Fruit fly (Drosophila melanogaster) whole organism, embryonic: ENCODE measurements around the gene dgt6.

ENCODE experiments used
- Awh ChIP-seq: fragments of 200-800 bp; sonication (Bioruptor generic); IDR thresholded peaks from 2 replicates; pipeline ENCODE4, ENCODE4 v1.3.6; 2022; ENCODE audit warnings: missing biosample characterization, missing genetic modification characterization
- Bgb ChIP-seq: fragments of 200-800 bp; sonication (Bioruptor generic); IDR thresholded peaks from 2 replicates; pipeline ENCODE4 v1.3.6; 2022; ENCODE audit warnings: missing biosample characterization, missing genetic modification characterization; ENCODE audit not compliant: partially characterized antibody
- Blimp-1 ChIP-seq: fragments of 200-800 bp; sonication (Bioruptor generic); optimal IDR thresholded peaks from 3 replicates; lab custom pipeline; 2018; ENCODE audit warnings: missing biosample characterization, missing genetic modification characterization, mild to moderate bottlenecking, moderate library complexity, missing genetic modification reagents
- CG1024 ChIP-seq: fragments of 200-800 bp; sonication (Bioruptor generic); IDR thresholded peaks from 2 replicates; pipeline ENCODE4 v1.3.6; 2022; ENCODE audit warnings: missing biosample characterization, missing genetic modification characterization
- CG11247 ChIP-seq: fragments of 200-800 bp; sonication (Bioruptor generic); IDR thresholded peaks from 2 replicates; pipeline ENCODE4 v1.3.6; 2022; ENCODE audit warnings: missing biosample characterization, missing genetic modification characterization
- CG14667 ChIP-seq: fragments of 200-800 bp; sonication (Bioruptor generic); IDR thresholded peaks from 2 replicates; pipeline ENCODE4 v1.3.6; 2022; ENCODE audit warnings: missing biosample characterization, missing genetic modification characterization
- CG1529 ChIP-seq: fragments of 200-800 bp; sonication (Bioruptor generic); optimal IDR thresholded peaks from 3 replicates; lab custom pipeline; 2018; ENCODE audit warnings: missing biosample characterization, missing genetic modification characterization
- CG15479 ChIP-seq: fragments of 200-800 bp; sonication (Bioruptor generic); optimal IDR thresholded peaks from 3 replicates; lab custom pipeline; 2019; ENCODE audit warnings: missing biosample characterization, mild to moderate bottlenecking, missing genetic modification characterization, moderate library complexity
- CG15601 ChIP-seq: fragments of 200-800 bp; sonication (Bioruptor generic); optimal IDR thresholded peaks from 3 replicates; lab custom pipeline; 2019; ENCODE audit warnings: missing biosample characterization, mild to moderate bottlenecking, missing genetic modification characterization, moderate library complexity
- CG17361 ChIP-seq: fragments of 200-800 bp; sonication (Bioruptor generic); IDR thresholded peaks from 3 replicates; pipeline ENCODE4 v1.3.6; 2022; ENCODE audit warnings: missing biosample characterization, missing genetic modification characterization
- CG18262 ChIP-seq: fragments of 200-800 bp; optimal IDR thresholded peaks from 3 replicates; lab custom pipeline; 2019; ENCODE audit warnings: missing biosample characterization, mild to moderate bottlenecking, missing genetic modification characterization, moderate library complexity
- CG1832 ChIP-seq: fragments of 200-800 bp; sonication (Bioruptor generic); optimal IDR thresholded peaks from 2 replicates; lab custom pipeline; 2017; ENCODE audit warnings: missing biosample characterization, mild to moderate bottlenecking, missing genetic modification characterization, inconsistent platforms
- CG5245 ChIP-seq: fragments of 200-800 bp; sonication (Bioruptor generic); optimal IDR thresholded peaks from 3 replicates; lab custom pipeline; 2016; ENCODE audit warnings: missing biosample characterization, missing genetic modification characterization
- CG6813 ChIP-seq: fragments of 200-800 bp; sonication (Bioruptor generic); optimal IDR thresholded peaks from 2 replicates; lab custom pipeline; 2017; ENCODE audit warnings: missing biosample characterization, missing genetic modification characterization, mild to moderate bottlenecking, moderate library complexity, missing genetic modification reagents
- CG7987 ChIP-seq: fragments of 200-800 bp; sonication (Bioruptor generic); optimal IDR thresholded peaks from 2 replicates; lab custom pipeline; 2018; ENCODE audit warnings: missing biosample characterization, mild to moderate bottlenecking, missing genetic modification characterization, moderate library complexity
- CG9609 ChIP-seq: fragments of 200-800 bp; sonication (Bioruptor generic); optimal IDR thresholded peaks from 3 replicates; lab custom pipeline; 2016; ENCODE audit warnings: missing biosample characterization, missing genetic modification characterization
- CHES-1-like ChIP-seq: fragments of 200-800 bp; sonication (Bioruptor generic); optimal IDR thresholded peaks from 2 replicates; lab custom pipeline; 2016; ENCODE audit warnings: missing biosample characterization, missing genetic modification characterization
- Dip2 ChIP-seq: fragments of 200-800 bp; sonication (Bioruptor generic); IDR thresholded peaks from 2 replicates; pipeline ENCODE4 v1.3.6; 2022; ENCODE audit warnings: missing biosample characterization, missing genetic modification characterization
- Fer1 ChIP-seq: fragments of 200-800 bp; sonication (Bioruptor generic); optimal IDR thresholded peaks from 2 replicates; lab custom pipeline; 2017; ENCODE audit warnings: missing biosample characterization, mild to moderate bottlenecking, missing genetic modification characterization
- HLH54F ChIP-seq: fragments of 200-800 bp; sonication (Bioruptor generic); optimal IDR thresholded peaks from 3 replicates; lab custom pipeline; 2016; ENCODE audit warnings: missing biosample characterization, missing genetic modification characterization
- HmgD ChIP-seq: fragments of 200-800 bp; sonication (Bioruptor generic); optimal IDR thresholded peaks from 3 replicates; lab custom pipeline; 2016; ENCODE audit warnings: missing biosample characterization, missing genetic modification characterization
- Lhr ChIP-seq: fragments of 200-800 bp; sonication (Bioruptor generic); optimal IDR thresholded peaks from 3 replicates; lab custom pipeline; 2017; ENCODE audit warnings: mild to moderate bottlenecking, missing biosample characterization, missing genetic modification reagents, missing genetic modification characterization
- NFAT ChIP-seq: fragments of 200-800 bp; sonication (Bioruptor generic); IDR thresholded peaks from 2 replicates; pipeline ENCODE4 v1.3.6; 2022; ENCODE audit warnings: missing biosample characterization, missing genetic modification characterization
- PHDP ChIP-seq: fragments of 200-800 bp; sonication (Bioruptor generic); optimal IDR thresholded peaks from 3 replicates; lab custom pipeline; 2018; ENCODE audit warnings: missing biosample characterization, mild to moderate bottlenecking, missing genetic modification characterization, moderate library complexity
- Pdp1 ChIP-seq, 2 experiments: fragments of 200-800 bp; sonication (Bioruptor generic); optimal IDR thresholded peaks; 3 replicates each; lab custom pipeline; 2016; ENCODE audit warnings: missing biosample characterization in 2 of 2, missing genetic modification characterization in 2 of 2, mild to moderate bottlenecking in 1 of 2, moderate library complexity in 1 of 2
- Sox100B ChIP-seq: fragments of 200-800 bp; sonication (Bioruptor generic); optimal IDR thresholded peaks from 3 replicates; lab custom pipeline; 2018; ENCODE audit warnings: missing biosample characterization, mild to moderate bottlenecking, missing genetic modification characterization
- Stat92E ChIP-seq, 3 experiments: fragments of >200 bp in 2 of 3; fragments of 200-800 bp in 1 of 3; sonication (Bioruptor generic) in 1 of 3; optimal IDR thresholded peaks; 2 replicates each; lab custom pipeline; 2017 to 2019; ENCODE audit warnings: missing biosample characterization in 3 of 3, missing genetic modification characterization in 3 of 3, mild to moderate bottlenecking in 1 of 3, moderate library complexity in 1 of 3
- ci ChIP-seq: fragments of 200-800 bp; sonication (Bioruptor generic); IDR thresholded peaks from 3 replicates; pipeline ENCODE4 v1.3.6; 2022; ENCODE audit warnings: missing biosample characterization, missing genetic modification characterization
- dati ChIP-seq: fragments of 200-800 bp; sonication (Bioruptor generic); IDR thresholded peaks from 2 replicates; pipeline ENCODE4 v1.3.6; 2022; ENCODE audit warnings: missing biosample characterization, missing genetic modification characterization
- ftz-f1 ChIP-seq: fragments of 200-800 bp; sonication (Bioruptor generic); optimal IDR thresholded peaks from 2 replicates; lab custom pipeline; 2016; ENCODE audit warnings: missing biosample characterization, missing genetic modification characterization
- gcm ChIP-seq: fragments of 200-800 bp; sonication (Bioruptor generic); optimal IDR thresholded peaks from 2 replicates; lab custom pipeline; 2019; ENCODE audit warnings: missing biosample characterization, mild to moderate bottlenecking, missing genetic modification characterization, moderate library complexity
- gem ChIP-seq: fragments of 200-800 bp; sonication (Bioruptor generic); optimal IDR thresholded peaks from 2 replicates; lab custom pipeline; 2019; ENCODE audit warnings: missing biosample characterization, mild to moderate bottlenecking, missing genetic modification characterization, moderate library complexity
- gsb ChIP-seq: fragments of 200-800 bp; sonication (Bioruptor generic); IDR thresholded peaks from 2 replicates; pipeline ENCODE4 v1.3.6; 2022; ENCODE audit warnings: missing biosample characterization, missing genetic modification characterization
- her ChIP-seq: fragments of 200-800 bp; sonication (Bioruptor generic); optimal IDR thresholded peaks from 2 replicates; lab custom pipeline; 2016; ENCODE audit warnings: missing biosample characterization, missing genetic modification characterization
- jing ChIP-seq: fragments of 200-800 bp; sonication (Bioruptor generic); optimal IDR thresholded peaks from 2 replicates; lab custom pipeline; 2018; ENCODE audit warnings: missing biosample characterization, mild to moderate bottlenecking, missing genetic modification characterization
- kah ChIP-seq: fragments of 200-800 bp; sonication (Bioruptor generic); optimal IDR thresholded peaks from 2 replicates; lab custom pipeline; 2018; ENCODE audit warnings: missing biosample characterization, mild to moderate bottlenecking, missing genetic modification characterization
- onecut ChIP-seq: fragments of 200-800 bp; sonication (Bioruptor generic); IDR thresholded peaks from 2 replicates; pipeline ENCODE4 v1.3.6; 2022; ENCODE audit warnings: missing biosample characterization, missing genetic modification characterization
- pros ChIP-seq: fragments of 200-800 bp; sonication (Bioruptor generic); optimal IDR thresholded peaks from 3 replicates; lab custom pipeline; 2019; ENCODE audit warnings: missing biosample characterization, mild to moderate bottlenecking, missing genetic modification characterization, moderate library complexity
- row ChIP-seq: fragments of 200-800 bp; sonication (Bioruptor generic); IDR thresholded peaks from 3 replicates; pipeline ENCODE4 v1.3.6; 2022; ENCODE audit warnings: missing biosample characterization, missing genetic modification characterization
- so ChIP-seq: fragments of 200-800 bp; sonication (Bioruptor generic); IDR thresholded peaks from 3 replicates; pipeline ENCODE4 v1.3.6; 2022; ENCODE audit warnings: missing biosample characterization, missing genetic modification characterization
- stwl ChIP-seq: fragments of 200-800 bp; sonication (Bioruptor generic); optimal IDR thresholded peaks from 3 replicates; lab custom pipeline; 2018; ENCODE audit warnings: missing biosample characterization, mild to moderate bottlenecking, missing genetic modification characterization, moderate library complexity
- sug ChIP-seq: fragments of 200-800 bp; optimal IDR thresholded peaks from 2 replicates; lab custom pipeline; 2019; ENCODE audit warnings: missing biosample characterization, mild to moderate bottlenecking, missing genetic modification characterization, moderate library complexity
- trem ChIP-seq: fragments of 200-800 bp; optimal IDR thresholded peaks from 3 replicates; lab custom pipeline; 2019; ENCODE audit warnings: missing biosample characterization, mild to moderate bottlenecking, missing genetic modification characterization, moderate library complexity
- ttk ChIP-seq: fragments of 200-800 bp; sonication (Bioruptor generic); IDR thresholded peaks from 2 replicates; pipeline ENCODE4 v2.1.2; 2022; ENCODE audit warnings: missing biosample characterization, missing genetic modification characterization
- twi ChIP-seq: fragments of 200-800 bp; optimal IDR thresholded peaks from 2 replicates; lab custom pipeline; 2019; ENCODE audit warnings: missing biosample characterization, mild to moderate bottlenecking, missing genetic modification characterization, moderate library complexity
- zen ChIP-seq: fragments of 200-800 bp; sonication (Bioruptor generic); optimal IDR thresholded peaks from 3 replicates; lab custom pipeline; 2018; ENCODE audit warnings: missing biosample characterization, mild to moderate bottlenecking, missing genetic modification characterization, moderate library complexity
- zfh1 ChIP-seq: fragments of 200-800 bp; sonication (Bioruptor generic); IDR thresholded peaks from 3 replicates; pipeline ENCODE4 v1.3.6; 2022; ENCODE audit warnings: missing biosample characterization, missing genetic modification characterization

Gene dgt6

DNA sequence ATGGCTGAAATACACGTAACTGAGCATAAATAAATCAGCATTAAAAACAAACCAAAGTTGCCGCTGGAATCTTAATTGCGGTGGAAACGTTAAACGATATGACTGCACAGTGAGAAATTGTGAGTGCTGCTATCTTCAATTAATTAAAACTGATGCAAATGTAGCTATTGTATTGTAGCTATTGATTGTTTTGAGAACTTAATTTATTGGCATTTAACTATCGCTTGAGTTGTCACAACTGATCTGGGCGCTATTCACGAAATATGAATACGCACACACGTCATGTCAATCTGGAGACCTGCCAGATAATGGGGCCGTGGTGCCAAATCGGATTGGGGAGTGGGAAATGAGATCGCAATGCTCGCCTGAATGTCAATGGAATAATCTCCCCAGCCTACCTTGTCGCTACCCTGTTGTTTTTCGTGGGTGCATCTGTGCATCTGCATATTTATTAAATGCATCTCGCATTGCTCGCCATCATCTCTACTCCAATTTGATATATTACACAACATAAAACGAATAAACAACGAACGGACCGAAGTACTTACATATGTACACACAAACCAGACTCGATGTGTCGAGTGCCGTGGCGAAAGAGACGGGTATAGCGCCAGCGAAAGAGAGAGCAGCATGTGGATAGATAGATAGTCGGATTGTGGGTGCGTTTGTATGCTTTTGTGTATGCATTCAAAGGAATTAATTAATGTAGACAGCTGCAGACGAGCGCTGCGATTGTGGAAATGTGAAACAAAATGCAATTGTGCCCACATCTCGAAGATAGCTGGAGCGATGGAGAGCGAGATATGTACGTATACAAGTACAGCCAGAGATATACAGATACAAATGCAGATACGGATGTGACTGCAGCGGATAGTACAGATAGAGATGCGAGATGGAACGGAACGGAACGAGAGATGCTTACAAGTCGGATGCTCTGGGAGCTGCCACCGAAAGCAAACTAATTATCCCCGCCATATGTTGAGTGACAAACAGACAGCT lies 47.0 kb downstream of the dgt6 start (continued):
- TF ChIP-seq CG5245 (GFP tag; lab: Kevin White, UChicago) (no peak), ttk (GFP tag; lab: Robert Waterston, UW) (no peak), Sox100B (GFP tag; lab: Kevin White, UChicago) (peak; percentile 14), HLH54F (GFP tag; lab: Kevin White, UChicago) (no peak), gem (tag; lab: Kevin White, UChicago) (peak; percentile 11), NFAT (GFP tag; lab: Robert Waterston, UW) (no peak), so (GFP tag; lab: Robert Waterston, UW) (0 out of 3 replicates have a peak, but pooled peaks have one; percentile 38), Fer1 (GFP tag; lab: Kevin White, UChicago) (no peak), Blimp-1 (GFP tag; lab: Kevin White, UChicago) (peak; percentile 34), PHDP (peak; percentile 5), Bgb (no peak), kah (GFP tag; lab: Kevin White, UChicago) (no peak), dati (GFP tag; lab: Robert Waterston, UW) (no peak), row (GFP tag; lab: Robert Waterston, UW) (0 out of 3 replicates have a peak, but pooled peaks have one; percentile 8), gcm (peak; percentile 41), CG17361 (GFP tag; lab: Robert Waterston, UW) (0 out of 3 replicates have a peak, but pooled peaks have one; percentile 12), CG14667 (GFP tag; lab: Robert Waterston, UW) (no peak), CHES-1-like (GFP tag; lab: Kevin White, UChicago) (no peak), CG6813 (GFP tag; lab: Kevin White, UChicago) (peak; percentile 44), sug (tag; lab: Kevin White, UChicago) (no peak), CG9609 (GFP tag; lab: Kevin White, UChicago) (no peak), ftz-f1 (GFP tag; lab: Kevin White, UChicago) (no peak), Lhr (GFP tag; lab: Kevin White, UChicago) (peak; percentile 21), trem (no peak), CG1832 (GFP tag; lab: Kevin White, UChicago) (peak; percentile 44), CG1024 (GFP tag; lab: Robert Waterston, UW) (no peak), Pdp1 (GFP tag; optimal IDR thresholded peaks at IDR 0.05; lab: Kevin White, UChicago) (peak in 1 of 2 experiments; percentile 89), Dip2 (no peak), CG15479 (GFP tag; lab: Kevin White, UChicago) (peak; percentile 76), CG11247 (GFP tag; lab: Robert Waterston, UW) (no peak), her (GFP tag; lab: Kevin White, UChicago) (no peak), pros (GFP tag; lab: Kevin White, UChicago) (peak; percentile 5), HmgD (no peak), CG1529 (GFP tag; lab: Kevin White, UChicago) (peak; percentile 47), zen (tag; lab: Kevin White, UChicago) (peak; percentile 1), onecut (peak; percentile 20; the same call in 1 of the 2 replicates), CG7987 (GFP tag; lab: Kevin White, UChicago) (peak; percentile 48), CG15601 (tag; lab: Kevin White, UChicago) (peak; percentile 38), jing (GFP tag; lab: Kevin White, UChicago) (no peak), ci (peak; percentile 50; the same call in 2 of the 3 replicates), CG18262 (tag; lab: Kevin White, UChicago) (peak; percentile 26), twi (peak; percentile 89), Awh (peak; percentile 59; the same call in 1 of the 2 replicates), zfh1 (GFP tag; lab: Robert Waterston, UW) (0 out of 3 replicates have a peak, but pooled peaks have one; percentile 17), gsb (GFP tag; lab: Robert Waterston, UW) (no peak), stwl (tag; lab: Kevin White, UChicago) (peak; percentile 25), Stat92E (GFP tag; optimal IDR thresholded peaks at IDR 0.05; lab: Kevin White, UChicago) (peak in 1 of 3 experiments; percentile 36)
